Fruit fly (Drosophila melanogaster): Measurements from ENCODE around the gene Gr39a.

- TF ChIP-seq insv (optimal IDR thresholded peaks at IDR 0.05) (no peak), Sin3A (optimal IDR thresholded peaks at IDR 0.05) (no peak), psq (optimal IDR thresholded peaks at IDR 0.05) (no peak)
Measured at dm6 chr2L:21259008-21259407, 31.5 kb upstream of the Gr39a start.
